Worm (Caenorhabditis elegans): Measurements from ENCODE around the gene T22G5.3.

- no peak for TF ChIP-seq snpc-4 (GFP tag; optimal IDR thresholded peaks at IDR 0.05)
- no peak for TF ChIP-seq snpc-4 (tag; optimal IDR thresholded peaks at IDR 0.05)
- no peak for TF ChIP-seq C06A6.2 (GFP tag; conservative IDR thresholded peaks at IDR 0.05)
- no peak for TF ChIP-seq pha-4 (tag; optimal IDR thresholded peaks at IDR 0.05)
- no peak for TF ChIP-seq unc-62 (GFP tag; optimal IDR thresholded peaks at IDR 0.05)
- TF ChIP-seq nhr-27 (tag; optimal IDR thresholded peaks at IDR 0.05), result no peak
- TF ChIP-seq F49E8.2 (tag; optimal IDR thresholded peaks at IDR 0.05; ENCODE audit: insufficient read depth), result no peak
- no peak for TF ChIP-seq zim-3 (tag; optimal IDR thresholded peaks at IDR 0.05)
- TF ChIP-seq lag-1 (GFP tag; IDR thresholded peaks at IDR 0.05), result no peak
- TF ChIP-seq T07F8.4 (tag; optimal IDR thresholded peaks at IDR 0.05), result no peak
These were observed 9.8 kb downstream of the T22G5.3 start, which contains the start of gene lbp-8 for ce11 chrV:13890473-13890872.

Data from whole organism, young adult.